Fruit fly (Drosophila melanogaster) whole organism, embryonic: ENCODE data around the gene Polr3H.

ENCODE experiments used
- Aef1 ChIP-seq: fragments of 200-800 bp; sonication (Bioruptor generic); IDR thresholded peaks from 3 replicates; pipeline ENCODE4 v1.3.6; 2022; ENCODE audit warnings: missing biosample characterization, missing genetic modification characterization
- Antp ChIP-seq: fragments of 200-800 bp; sonication (Bioruptor generic); optimal IDR thresholded peaks from 3 replicates; lab custom pipeline; 2016; ENCODE audit warnings: missing biosample characterization, missing genetic modification characterization
- Awh ChIP-seq: fragments of 200-800 bp; sonication (Bioruptor generic); IDR thresholded peaks from 2 replicates; pipeline ENCODE4, ENCODE4 v1.3.6; 2022; ENCODE audit warnings: missing biosample characterization, missing genetic modification characterization
- B-H2 ChIP-seq: fragments of 200-800 bp; sonication (Bioruptor generic); optimal IDR thresholded peaks from 2 replicates; lab custom pipeline; 2018; ENCODE audit warnings: missing biosample characterization, mild to moderate bottlenecking, missing genetic modification characterization
- CG11247 ChIP-seq: fragments of 200-800 bp; sonication (Bioruptor generic); IDR thresholded peaks from 2 replicates; pipeline ENCODE4 v1.3.6; 2022; ENCODE audit warnings: missing biosample characterization, missing genetic modification characterization
- CG12942 ChIP-seq: fragments of 200-800 bp; sonication (Bioruptor generic); optimal IDR thresholded peaks from 3 replicates; lab custom pipeline; 2016; ENCODE audit warnings: missing biosample characterization, missing genetic modification characterization
- CG13296 ChIP-seq: fragments of 200-800 bp; sonication (Bioruptor generic); optimal IDR thresholded peaks from 3 replicates; lab custom pipeline; 2018; ENCODE audit warnings: missing biosample characterization, mild to moderate bottlenecking, missing genetic modification characterization
- CG14710 ChIP-seq: fragments of 200-800 bp; sonication (Bioruptor generic); optimal IDR thresholded peaks from 3 replicates; lab custom pipeline; 2019; ENCODE audit warnings: missing biosample characterization, mild to moderate bottlenecking, missing genetic modification characterization, moderate library complexity
- CG17802 ChIP-seq: fragments of 200-800 bp; sonication (Bioruptor generic); optimal IDR thresholded peaks from 2 replicates; lab custom pipeline; 2018; ENCODE audit warnings: missing biosample characterization, mild to moderate bottlenecking, missing genetic modification characterization, moderate library complexity
- CG18011 ChIP-seq: fragments of 200-800 bp; sonication (Bioruptor generic); optimal IDR thresholded peaks from 2 replicates; lab custom pipeline; 2017; ENCODE audit warnings: missing biosample characterization, missing genetic modification characterization, mild to moderate bottlenecking, moderate library complexity, missing genotype
- CG18619 ChIP-seq: fragments of 200-800 bp; sonication (Bioruptor generic); optimal IDR thresholded peaks from 3 replicates; lab custom pipeline; 2017; ENCODE audit warnings: missing biosample characterization, mild to moderate bottlenecking, missing genetic modification characterization
- CG2875 ChIP-seq: fragments of 200-800 bp; sonication (Bioruptor generic); optimal IDR thresholded peaks from 2 replicates; lab custom pipeline; 2017; ENCODE audit warnings: missing biosample characterization, mild to moderate bottlenecking, missing genetic modification characterization, missing genetic modification reagents
- CG2889 ChIP-seq: fragments of 200-800 bp; sonication (Bioruptor generic); IDR thresholded peaks from 3 replicates; pipeline ENCODE4 v1.3.6; 2022; ENCODE audit warnings: missing biosample characterization, missing genetic modification characterization
- CG43689 ChIP-seq: fragments of 200-800 bp; sonication (Bioruptor generic); IDR thresholded peaks from 2 replicates; pipeline ENCODE4 v1.3.6; 2022; ENCODE audit warnings: missing biosample characterization, missing genetic modification characterization
- CG4617 ChIP-seq: fragments of 200-800 bp; sonication (Bioruptor generic); optimal IDR thresholded peaks from 3 replicates; lab custom pipeline; 2016; ENCODE audit warnings: missing biosample characterization, missing genetic modification characterization, borderline replicate concordance
- CG4707 ChIP-seq: fragments of 200-800 bp; sonication (Bioruptor generic); optimal IDR thresholded peaks from 2 replicates; lab custom pipeline; 2018; ENCODE audit warnings: missing biosample characterization, mild to moderate bottlenecking, missing genetic modification characterization, moderate library complexity
- CG6765 ChIP-seq: fragments of 200-800 bp; sonication (Bioruptor generic); optimal IDR thresholded peaks from 3 replicates; lab custom pipeline; 2017; ENCODE audit warnings: missing biosample characterization, mild to moderate bottlenecking, missing genetic modification characterization
- CG7839 ChIP-seq: fragments of 200-800 bp; sonication (Bioruptor generic); optimal IDR thresholded peaks from 3 replicates; lab custom pipeline; 2018; ENCODE audit warnings: missing biosample characterization, mild to moderate bottlenecking, missing genetic modification characterization, moderate library complexity
- CG8944 ChIP-seq: fragments of 200-800 bp; sonication (Bioruptor generic); optimal IDR thresholded peaks from 3 replicates; lab custom pipeline; 2016; ENCODE audit warnings: missing biosample characterization, missing genetic modification characterization
- Ets97D ChIP-seq: fragments of 200-800 bp; sonication (Bioruptor generic); optimal IDR thresholded peaks from 3 replicates; lab custom pipeline; 2016; ENCODE audit warnings: missing biosample characterization, missing genetic modification characterization
- HLHmδ ChIP-seq: fragments of 200-800 bp; sonication (Bioruptor generic); optimal IDR thresholded peaks from 2 replicates; lab custom pipeline; 2018; ENCODE audit warnings: missing biosample characterization, mild to moderate bottlenecking, missing genetic modification characterization, moderate library complexity
- HmgD ChIP-seq: fragments of 200-800 bp; sonication (Bioruptor generic); optimal IDR thresholded peaks from 3 replicates; lab custom pipeline; 2016; ENCODE audit warnings: missing biosample characterization, missing genetic modification characterization
- Hmx ChIP-seq: fragments of 200-800 bp; sonication (Bioruptor generic); optimal IDR thresholded peaks from 2 replicates; lab custom pipeline; 2016; ENCODE audit warnings: missing biosample characterization, missing genetic modification characterization
- Hr39 ChIP-seq: fragments of >200 bp; optimal IDR thresholded peaks from 2 replicates; lab custom pipeline; 2017
- Hr78 ChIP-seq, 2 experiments: fragments of 200-800 bp in 1 of 2; fragments of >200 bp in 1 of 2; sonication (Bioruptor generic) in 1 of 2; optimal IDR thresholded peaks; 2 replicates each; lab custom pipeline; 2017 to 2019; ENCODE audit warnings: missing biosample characterization in 2 of 2, missing genetic modification characterization in 2 of 2, mild to moderate bottlenecking in 1 of 2, moderate library complexity in 1 of 2
- Hsf ChIP-seq: fragments of 200-800 bp; sonication (Bioruptor generic); optimal IDR thresholded peaks from 3 replicates; lab custom pipeline; 2016; ENCODE audit warnings: missing biosample characterization, missing genetic modification characterization
- MESR4 ChIP-seq: fragments of 200-800 bp; sonication (Bioruptor generic); optimal IDR thresholded peaks from 2 replicates; lab custom pipeline; 2018; ENCODE audit warnings: missing biosample characterization, mild to moderate bottlenecking, missing genetic modification characterization, moderate library complexity
- Mrtf ChIP-seq: fragments of 200-800 bp; sonication (Bioruptor generic); IDR thresholded peaks from 3 replicates; pipeline ENCODE4 v1.3.6; 2022; ENCODE audit warnings: missing biosample characterization, missing genetic modification characterization
- Nf-YA ChIP-seq: fragments of 200-800 bp; sonication (Bioruptor generic); IDR thresholded peaks from 2 replicates; pipeline ENCODE4 v1.3.6; 2022; ENCODE audit warnings: missing biosample characterization, missing genetic modification characterization
- Ptx1 ChIP-seq: fragments of 200-800 bp; sonication (Bioruptor generic); IDR thresholded peaks from 2 replicates; pipeline ENCODE4 v1.3.6; 2022; ENCODE audit warnings: missing biosample characterization, missing genetic modification characterization
- TFAM ChIP-seq: fragments of 200-800 bp; sonication (Bioruptor generic); optimal IDR thresholded peaks from 2 replicates; lab custom pipeline; 2017; ENCODE audit warnings: missing biosample characterization, missing genetic modification characterization, inconsistent platforms
- ac ChIP-seq: fragments of 200-800 bp; sonication (Bioruptor generic); optimal IDR thresholded peaks from 3 replicates; lab custom pipeline; 2017; ENCODE audit warnings: missing biosample characterization, mild to moderate bottlenecking, missing genetic modification characterization
- al ChIP-seq: fragments of 200-800 bp; sonication (Bioruptor generic); IDR thresholded peaks from 2 replicates; pipeline ENCODE4 v1.3.6; 2022; ENCODE audit warnings: missing biosample characterization, missing genetic modification characterization
- bowl ChIP-seq: fragments of 200-800 bp; sonication (Bioruptor generic); IDR thresholded peaks from 2 replicates; pipeline ENCODE4 v1.3.6; 2022; ENCODE audit warnings: missing biosample characterization, missing genetic modification characterization
- fu2 ChIP-seq: fragments of 200-800 bp; sonication (Bioruptor generic); optimal IDR thresholded peaks from 2 replicates; lab custom pipeline; 2016; ENCODE audit warnings: missing biosample characterization, missing genetic modification characterization
- gro ChIP-seq: fragments of 200-800 bp; sonication (Bioruptor generic); optimal IDR thresholded peaks from 2 replicates; lab custom pipeline; 2016; ENCODE audit warnings: missing biosample characterization, missing genetic modification characterization
- her ChIP-seq: fragments of 200-800 bp; sonication (Bioruptor generic); optimal IDR thresholded peaks from 2 replicates; lab custom pipeline; 2016; ENCODE audit warnings: missing biosample characterization, missing genetic modification characterization
- insv ChIP-seq, 2 experiments: fragments of 200-800 bp; sonication (Bioruptor generic); optimal IDR thresholded peaks; 3 replicates each; lab custom pipeline; 2016 to 2018; ENCODE audit warnings: missing biosample characterization in 2 of 2, missing genetic modification characterization in 2 of 2
- inv ChIP-seq: fragments of 200-800 bp; sonication (Bioruptor generic); IDR thresholded peaks from 2 replicates; pipeline ENCODE4 v1.3.6; 2022; ENCODE audit warnings: missing biosample characterization, missing genetic modification characterization; ENCODE audit not compliant: partially characterized antibody
- lbe ChIP-seq: fragments of 200-800 bp; sonication (Bioruptor generic); optimal IDR thresholded peaks from 2 replicates; lab custom pipeline; 2016; ENCODE audit warnings: missing biosample characterization, mild to moderate bottlenecking, missing genetic modification characterization
- nom ChIP-seq: fragments of 200-800 bp; sonication (Bioruptor generic); optimal IDR thresholded peaks from 2 replicates; lab custom pipeline; 2017; ENCODE audit warnings: missing biosample characterization, missing genetic modification characterization, mild to moderate bottlenecking, moderate library complexity, missing genetic modification reagents
- otp ChIP-seq: fragments of 200-800 bp; sonication (Bioruptor generic); IDR thresholded peaks from 3 replicates; pipeline ENCODE4, ENCODE4 v1.3.6; 2022; ENCODE audit warnings: missing biosample characterization, missing genetic modification characterization
- pan ChIP-seq, 4 experiments: fragments of >200 bp in 3 of 4; fragments of 200-800 bp in 1 of 4; sonication (Bioruptor generic) in 1 of 4; optimal IDR thresholded peaks in 3 of 4; IDR thresholded peaks in 1 of 4; 2 replicates each; pipeline versions ENCODE4 v1.3.6 to Lab custom; 2017 to 2022; ENCODE audit warnings: missing biosample characterization in 2 of 4, missing genetic modification characterization in 2 of 4, mixed read lengths in 1 of 4
- repo ChIP-seq: fragments of 200-800 bp; sonication (Bioruptor generic); optimal IDR thresholded peaks from 2 replicates; lab custom pipeline; 2016; ENCODE audit warnings: missing biosample characterization, missing genetic modification characterization
- scrt ChIP-seq: fragments of 200-800 bp; sonication (Bioruptor generic); optimal IDR thresholded peaks from 2 replicates; lab custom pipeline; 2018; ENCODE audit warnings: missing biosample characterization, mild to moderate bottlenecking, missing genetic modification characterization, moderate library complexity
- stc ChIP-seq: fragments of 200-800 bp; sonication (Bioruptor generic); IDR thresholded peaks from 2 replicates; pipeline ENCODE4 v1.3.6; 2022; ENCODE audit warnings: missing biosample characterization, missing genetic modification characterization
- usp ChIP-seq: fragments of >200 bp; optimal IDR thresholded peaks from 2 replicates; lab custom pipeline; 2017; ENCODE audit warnings: missing biosample characterization, missing genetic modification characterization
- zen2 ChIP-seq: fragments of 200-800 bp; sonication (Bioruptor generic); IDR thresholded peaks from 3 replicates; pipeline ENCODE4 v1.3.6; 2022; ENCODE audit warnings: missing biosample characterization, missing genetic modification characterization; ENCODE audit not compliant: partially characterized antibody

The Polr3H gene

dm6 chr3L:11696294-11697116 lies 47.9 kb downstream of the Polr3H start, which contains the start of gene Dph1 (continued):
- TF ChIP-seq insv (GFP tag; optimal IDR thresholded peaks at IDR 0.05; lab: Kevin White, UChicago), result peak in 1 of 2 experiments; percentile 95
- peak; percentile 60 for TF ChIP-seq CG4707 (GFP tag; lab: Kevin White, UChicago)
- no peak for TF ChIP-seq pan (optimal IDR thresholded peaks at IDR 0.05; lab: Kevin White, UChicago)
- peak in 1 of 2 experiments; percentile 90 for TF ChIP-seq pan (GFP tag; optimal IDR thresholded peaks at IDR 0.05 in 1 of 2, IDR thresholded peaks at IDR 0.05 in 1 of 2)
- peak; percentile 76 for TF ChIP-seq CG4617 (GFP tag; lab: Kevin White, UChicago)
- TF ChIP-seq CG2875 (GFP tag; lab: Kevin White, UChicago), result peak; percentile 70
- peak; percentile 72 for TF ChIP-seq CG43689
- peak; percentile 66 for TF ChIP-seq CG18011 (GFP tag; lab: Kevin White, UChicago)
- peak; percentile 79; the same call in 2 of the 3 replicates for TF ChIP-seq otp
- peak; percentile 88 for TF ChIP-seq CG7839 (tag; lab: Kevin White, UChicago)
- peak; percentile 55 for TF ChIP-seq fu2 (GFP tag; lab: Kevin White, UChicago)
- peak; percentile 87; the same call in 2 of the 3 replicates for TF ChIP-seq Mrtf
- peak; percentile 31; the same call in 1 of the 2 replicates for TF ChIP-seq inv
- TF ChIP-seq Ets97D (GFP tag; lab: Kevin White, UChicago), result peak; percentile 90
- TF ChIP-seq CG11247 (GFP tag; lab: Robert Waterston, UW), result peak; percentile 69
- no peak; the same call in 1 of the 2 replicates for TF ChIP-seq Ptx1 (GFP tag; lab: Robert Waterston, UW)
- TF ChIP-seq TFAM (GFP tag; lab: Kevin White, UChicago), result no peak
- TF ChIP-seq B-H2, result peak; percentile 66
- no peak for TF ChIP-seq Hmx (GFP tag; lab: Kevin White, UChicago)
- no peak for TF ChIP-seq usp (GFP tag; lab: Kevin White, UChicago)
- peak; percentile 73 for TF ChIP-seq Aef1 (GFP tag; lab: Robert Waterston, UW)
- TF ChIP-seq CG18619 (GFP tag; lab: Kevin White, UChicago), result peak; percentile 78
- TF ChIP-seq al (GFP tag; lab: Robert Waterston, UW), result peak; percentile 40; the same call in 1 of the 2 replicates
- TF ChIP-seq Hsf (GFP tag; lab: Kevin White, UChicago), result peak; percentile 76
- TF ChIP-seq bowl (GFP tag; lab: Robert Waterston, UW), result peak; percentile 73; the same call in 1 of the 2 replicates
- peak; percentile 92 for TF ChIP-seq stc (GFP tag; lab: Robert Waterston, UW)
- TF ChIP-seq Hr39 (lab: Kevin White, UChicago), result no peak
- TF ChIP-seq CG8944, result peak; percentile 76
- peak; percentile 48 for TF ChIP-seq ac (GFP tag; lab: Kevin White, UChicago)
- TF ChIP-seq Awh, result peak; percentile 85
- peak; percentile 74 for TF ChIP-seq lbe
- peak; percentile 70 for TF ChIP-seq gro (GFP tag; lab: Kevin White, UChicago)
- peak; percentile 58 for TF ChIP-seq CG12942
- TF ChIP-seq CG14710 (tag; lab: Kevin White, UChicago), result peak; percentile 76
- TF ChIP-seq MESR4 (GFP tag; lab: Kevin White, UChicago), result peak; percentile 54
- peak; percentile 85 for TF ChIP-seq nom
- TF ChIP-seq CG13296, result peak; percentile 70
- TF ChIP-seq CG17802 (tag; lab: Kevin White, UChicago), result peak; percentile 76
- TF ChIP-seq her (GFP tag; lab: Kevin White, UChicago), result peak; percentile 81
- TF ChIP-seq Hr78 (GFP tag; optimal IDR thresholded peaks at IDR 0.05; lab: Kevin White, UChicago), result peak in 1 of 2 experiments; percentile 89
- TF ChIP-seq Antp, result peak; percentile 89
- TF ChIP-seq scrt (GFP tag; lab: Kevin White, UChicago), result peak; percentile 88
- peak; percentile 61 for TF ChIP-seq Nf-YA (GFP tag; lab: Robert Waterston, UW)
- TF ChIP-seq zen2, result no peak
- peak; percentile 89 for TF ChIP-seq repo (GFP tag; lab: Kevin White, UChicago)
- TF ChIP-seq HmgD, result peak; percentile 61
- no peak for TF ChIP-seq HLHmδ (GFP tag; lab: Kevin White, UChicago)
- peak; percentile 97 for TF ChIP-seq CG2889 (GFP tag; lab: Robert Waterston, UW)
- TF ChIP-seq CG6765 (GFP tag; lab: Kevin White, UChicago), result peak; percentile 16
